Worm (Caenorhabditis elegans): ENCODE data around the gene fbxb-112.

fbxb-112 gene

ce11 chrII:3502520-3503323, 11.8 kb downstream of the fbxb-112 start, which contains the start of the genes col-71 and Y49F6B.2 (continued):
- peak; percentile 57 for TF ChIP-seq grh-1 (GFP tag; IDR thresholded peaks at IDR 0.05)
- peak; percentile 89 for TF ChIP-seq nhr-90 (tag; optimal IDR thresholded peaks at IDR 0.05; ENCODE audit: poor library complexity)
- no peak for TF ChIP-seq ztf-4 (tag; optimal IDR thresholded peaks at IDR 0.05)
- TF ChIP-seq elt-2 (tag; optimal IDR thresholded peaks at IDR 0.05) = peak; percentile 68
- TF ChIP-seq mep-1 (tag; optimal IDR thresholded peaks at IDR 0.05) = peak; percentile 85

DNA sequence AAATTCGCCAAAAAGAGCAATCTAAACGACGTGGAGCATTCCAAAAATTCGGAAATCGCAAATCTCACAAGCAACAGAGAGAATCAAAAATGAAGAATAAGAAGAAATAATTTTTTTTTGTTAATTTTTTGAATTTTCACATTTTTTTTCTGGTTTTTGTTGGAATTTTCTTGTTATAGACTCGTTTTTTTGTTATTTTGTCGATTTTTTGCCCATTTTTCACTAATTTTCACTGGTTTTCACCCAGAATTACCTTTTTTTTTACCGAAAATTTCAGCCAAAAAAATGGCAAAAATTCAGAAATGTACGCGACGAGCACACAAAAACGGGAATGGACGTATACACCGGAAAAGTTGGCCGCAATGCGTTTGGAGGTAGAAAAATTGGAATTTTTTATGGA, 13.8 kb downstream of the fbxb-112 start, which contains the start of gene cyh-1:
Gene cyh-1, plus strand, starts transcription at position 301 of the 400 bp plus-strand sequence.
- TF ChIP-seq lsy-2 (tag; optimal IDR thresholded peaks at IDR 0.05) = no peak
- no peak for TF ChIP-seq ces-1 (GFP tag; optimal IDR thresholded peaks at IDR 0.05)
- TF ChIP-seq ztf-4 (tag; optimal IDR thresholded peaks at IDR 0.05) = no peak
- TF ChIP-seq ztf-11 (tag; optimal IDR thresholded peaks at IDR 0.05) = no peak
- no peak for TF ChIP-seq tlp-1 (tag; optimal IDR thresholded peaks at IDR 0.05)
- TF ChIP-seq fkh-4 (tag; optimal IDR thresholded peaks at IDR 0.05; ENCODE audit: borderline replicate concordance) = no peak
- no peak for TF ChIP-seq nhr-237 (tag; optimal IDR thresholded peaks at IDR 0.05)
- TF ChIP-seq nhr-85 (tag) = no peak
- TF ChIP-seq egl-27 (tag; optimal IDR thresholded peaks at IDR 0.05) = no peak
- no peak for TF ChIP-seq F16B12.6 (tag; optimal IDR thresholded peaks at IDR 0.05)
- no peak for TF ChIP-seq rnt-1 (tag; optimal IDR thresholded peaks at IDR 0.05)
- no peak for TF ChIP-seq mab-9 (GFP tag; IDR thresholded peaks at IDR 0.05)
- TF ChIP-seq pag-3 (tag; optimal IDR thresholded peaks at IDR 0.05; ENCODE audit: borderline replicate concordance, insufficient read depth) = no peak
- TF ChIP-seq nhr-76 (tag; optimal IDR thresholded peaks at IDR 0.05) = no peak
- TF ChIP-seq nhr-28 (tag; optimal IDR thresholded peaks at IDR 0.05) = no peak
- TF ChIP-seq grh-1 (GFP tag; IDR thresholded peaks at IDR 0.05) = no peak
- TF ChIP-seq nhr-90 (tag; optimal IDR thresholded peaks at IDR 0.05; ENCODE audit: poor library complexity) = no peak
- TF ChIP-seq aly-2 (tag; optimal IDR thresholded peaks at IDR 0.05) = no peak
- TF ChIP-seq tbx-2 (tag; optimal IDR thresholded peaks at IDR 0.05) = no peak

- TF ChIP-seq hpl-2 (GFP tag; optimal IDR thresholded peaks at IDR 0.05) = no peak
- no peak for TF ChIP-seq zag-1 (tag; optimal IDR thresholded peaks at IDR 0.05)
- no peak for TF ChIP-seq lin-35 (GFP tag; optimal IDR thresholded peaks at IDR 0.05)
- TF ChIP-seq ces-1 (GFP tag; optimal IDR thresholded peaks at IDR 0.05) = no peak
- TF ChIP-seq unc-98 (GFP tag; IDR thresholded peaks at IDR 0.05) = no peak
- TF ChIP-seq sup-37 (GFP tag; optimal IDR thresholded peaks at IDR 0.05) = no peak
- no peak for TF ChIP-seq lsy-2 (tag; optimal IDR thresholded peaks at IDR 0.05)
- no peak for TF ChIP-seq ztf-11 (tag; optimal IDR thresholded peaks at IDR 0.05)
- TF ChIP-seq unc-130 (tag; optimal IDR thresholded peaks at IDR 0.05) = no peak
- no peak for TF ChIP-seq egl-27 (tag; optimal IDR thresholded peaks at IDR 0.05)
- no peak for TF ChIP-seq dsc-1 (tag; optimal IDR thresholded peaks at IDR 0.05)
- TF ChIP-seq nhr-90 (tag; optimal IDR thresholded peaks at IDR 0.05; ENCODE audit: poor library complexity) = no peak
- no peak for TF ChIP-seq fkh-8 (tag; optimal IDR thresholded peaks at IDR 0.05)
These were observed 21.3 kb downstream of the fbxb-112 start, which contains the start of gene Y49F6B.19 for ce11 chrII:3512240-3512639. Gene Y49F6B.19, minus strand, starts transcription at chrII:3512340.

- no peak for TF ChIP-seq ceh-63 (GFP tag; optimal IDR thresholded peaks at IDR 0.05)
- no peak for TF ChIP-seq pag-3 (tag; optimal IDR thresholded peaks at IDR 0.05; ENCODE audit: borderline replicate concordance, insufficient read depth)
- TF ChIP-seq hlh-4 (tag; optimal IDR thresholded peaks at IDR 0.05) = peak; percentile 55
These were observed 23.7 kb downstream of the fbxb-112 start, which contains the start of gene srz-5 for ce11 chrII:3514631-3515030. Gene srz-5, minus strand, starts transcription at chrII:3514731.

- TF ChIP-seq zip-4 (GFP tag; optimal IDR thresholded peaks at IDR 0.05) (no peak), egl-27 (tag; optimal IDR thresholded peaks at IDR 0.05) (no peak), sptf-1 (tag; optimal IDR thresholded peaks at IDR 0.05) (no peak), hlh-17 (GFP tag; optimal IDR thresholded peaks at IDR 0.05; ENCODE audit: borderline replicate concordance) (no peak), ama-1 (optimal IDR thresholded peaks at IDR 0.05) (no peak), lir-3 (tag; optimal IDR thresholded peaks at IDR 0.05; ENCODE audit: poor library complexity) (no peak), nhr-12 (tag; optimal IDR thresholded peaks at IDR 0.05) (no peak), pqm-1 (tag; optimal IDR thresholded peaks at IDR 0.05) (no peak), fkh-10 (GFP tag; optimal IDR thresholded peaks at IDR 0.05) (no peak), dpl-1 (GFP tag; optimal IDR thresholded peaks at IDR 0.05) (no peak), ces-1 (GFP tag; optimal IDR thresholded peaks at IDR 0.05) (no peak), efl-3 (GFP tag; optimal IDR thresholded peaks at IDR 0.05) (no peak), C34B4.2 (tag; optimal IDR thresholded peaks at IDR 0.05) (no peak)
These were observed 24.6 kb downstream of the fbxb-112 start, which contains the start of the genes Y49F6B.14 and clec-125 for ce11 chrII:3515384-3516053. Gene Y49F6B.14, minus strand, starts transcription at chrII:3515484. Gene clec-125, plus strand, starts transcription at chrII:3516003.
